Worm (Caenorhabditis elegans) whole organism, L4 larva: ENCODE data around the gene C33A12.4.

Source experiments
- F10B5.3 ChIP-seq: sonication (generic microtip); optimal IDR thresholded peaks from 2 replicates; lab custom pipeline; 2016; ENCODE audit warnings: mild to moderate bottlenecking, missing genetic modification characterization, missing compliant biosample characterization
- F26F4.8 ChIP-seq: fragments of 200-800 bp; sonication (Bioruptor generic); conservative IDR thresholded peaks from 2 replicates; pipeline ENCODE4 v1.3.6; 2022; ENCODE audit warnings: missing genetic modification characterization, missing compliant biosample characterization
- F37D6.2 ChIP-seq: sonication (generic microtip); optimal IDR thresholded peaks from 2 replicates; lab custom pipeline; 2016; ENCODE audit warnings: mild to moderate bottlenecking, missing genetic modification characterization, missing compliant biosample characterization
- R02D3.7 ChIP-seq: fragments of 150-350 bp; sonication (generic microtip); optimal IDR thresholded peaks from 3 replicates; lab custom pipeline; 2014; ENCODE audit warnings: missing biosample characterization, missing genetic modification characterization
- T20F7.1 ChIP-seq: fragments of 200-800 bp; sonication (Bioruptor generic); optimal IDR thresholded peaks from 2 replicates; lab custom pipeline; 2018; ENCODE audit warnings: mild to moderate bottlenecking, missing genetic modification characterization, missing compliant biosample characterization
- T26A8.4 ChIP-seq: fragments of 200-800 bp; sonication (Bioruptor generic); IDR thresholded peaks from 2 replicates; pipeline ENCODE4 v1.3.6; 2022; ENCODE audit warnings: missing genetic modification characterization, missing compliant biosample characterization
- Y105C5A.15 ChIP-seq: fragments of 200-800 bp; sonication (Bioruptor generic); IDR thresholded peaks from 2 replicates; pipeline ENCODE4 v1.3.6; 2022; ENCODE audit warnings: missing genetic modification characterization, missing compliant biosample characterization
- Y48G9A.11 ChIP-seq: fragments of 200-800 bp; sonication (Bioruptor generic); IDR thresholded peaks from 2 replicates; pipeline ENCODE4 v1.3.6; 2022; ENCODE audit warnings: missing genetic modification reagents, missing genetic modification characterization, missing compliant biosample characterization
- Y5F2A.4 ChIP-seq: fragments of 200-800 bp; sonication (Bioruptor generic); optimal IDR thresholded peaks from 2 replicates; lab custom pipeline; 2018; ENCODE audit warnings: mild to moderate bottlenecking, missing genetic modification characterization, missing compliant biosample characterization
- ZK546.5 ChIP-seq, 2 experiments: sonication (generic microtip); optimal IDR thresholded peaks; 2 replicates each; lab custom pipeline; 2017; ENCODE audit warnings: missing biosample characterization in 2 of 2, missing genetic modification characterization in 2 of 2
- ama-1 ChIP-seq: fragments of 150-350 bp; optimal IDR thresholded peaks from 2 replicates; lab custom pipeline; 2014; ENCODE audit warnings: inconsistent platforms, mixed read lengths
- ceh-20 ChIP-seq: fragments of 200-800 bp; sonication (Bioruptor generic); IDR thresholded peaks from 2 replicates; pipeline ENCODE4 v1.3.6; 2022; ENCODE audit warnings: missing genetic modification reagents, missing genetic modification characterization, missing compliant biosample characterization
- ceh-62 ChIP-seq: sonication (generic microtip); optimal IDR thresholded peaks from 2 replicates; lab custom pipeline; 2017; ENCODE audit warnings: missing biosample characterization, missing genetic modification characterization
- ceh-82 ChIP-seq: sonication (generic microtip); optimal IDR thresholded peaks from 2 replicates; lab custom pipeline; 2017; ENCODE audit warnings: missing biosample characterization, missing genetic modification characterization
- daf-12 ChIP-seq: fragments of 150-350 bp; optimal IDR thresholded peaks from 2 replicates; lab custom pipeline; 2014; ENCODE audit warnings: missing biosample characterization, missing genetic modification reagents, missing genetic modification characterization
- daf-16 ChIP-seq, 3 experiments: sonication (generic microtip); optimal IDR thresholded peaks; 2 replicates each; lab custom pipeline; 2016 to 2017; ENCODE audit warnings: missing genetic modification characterization in 3 of 3, missing genetic modification reagents in 3 of 3, mild to moderate bottlenecking in 2 of 3, missing compliant biosample characterization in 2 of 3, missing biosample characterization in 1 of 3, moderate library complexity in 1 of 3
- daf-19 ChIP-seq: fragments of 200-800 bp; sonication (Bioruptor generic); conservative IDR thresholded peaks from 2 replicates; pipeline ENCODE4 v1.3.6; 2022; ENCODE audit warnings: missing genetic modification characterization, missing compliant biosample characterization
- dmd-6 ChIP-seq: fragments of 200-800 bp; sonication (Bioruptor generic); IDR thresholded peaks from 2 replicates; pipeline ENCODE4 v1.3.6; 2022; ENCODE audit warnings: missing genetic modification reagents, missing genetic modification characterization, missing compliant biosample characterization
- dpl-1 ChIP-seq: fragments of 150-350 bp; optimal IDR thresholded peaks from 2 replicates; lab custom pipeline; 2014; ENCODE audit warnings: missing biosample characterization, missing genetic modification reagents, missing genetic modification characterization
- duxl-1 ChIP-seq: sonication (generic microtip); optimal IDR thresholded peaks from 2 replicates; lab custom pipeline; 2016; ENCODE audit warnings: mild to moderate bottlenecking, missing genetic modification characterization, moderate library complexity, missing compliant biosample characterization; ENCODE audit not compliant: poor library complexity
- dve-1 ChIP-seq: sonication (generic microtip); optimal IDR thresholded peaks from 2 replicates; lab custom pipeline; 2017; ENCODE audit warnings: antibody characterized with exemption, mild to moderate bottlenecking, missing genetic modification characterization, missing compliant biosample characterization; ENCODE audit not compliant: insufficient read depth
- egl-27 ChIP-seq: sonication (generic microtip); optimal IDR thresholded peaks from 3 replicates; lab custom pipeline; 2017; ENCODE audit warnings: missing biosample characterization, missing genetic modification reagents, missing genetic modification characterization
- fkh-10 ChIP-seq: fragments of 150-350 bp; optimal IDR thresholded peaks from 2 replicates; lab custom pipeline; 2014; ENCODE audit warnings: missing biosample characterization, missing genetic modification reagents, missing genetic modification characterization
- fos-1 ChIP-seq: fragments of 150-350 bp; optimal IDR thresholded peaks from 2 replicates; lab custom pipeline; 2014; ENCODE audit warnings: missing biosample characterization, missing genetic modification characterization
- hif-1 ChIP-seq, 2 experiments: sonication (generic microtip); optimal IDR thresholded peaks; 2 replicates each; lab custom pipeline; 2016 to 2017; ENCODE audit warnings: missing compliant biosample characterization in 2 of 2, missing genetic modification characterization in 2 of 2, missing genetic modification reagents in 2 of 2, missing genotype in 2 of 2, mild to moderate bottlenecking in 1 of 2
- hlh-11 ChIP-seq: fragments of 200-800 bp; sonication (Bioruptor generic); optimal IDR thresholded peaks from 2 replicates; lab custom pipeline; 2018; ENCODE audit warnings: mild to moderate bottlenecking, missing genetic modification characterization, missing compliant biosample characterization
- hmg-1.1 ChIP-seq: fragments of 200-800 bp; sonication (Bioruptor generic); IDR thresholded peaks from 2 replicates; pipeline ENCODE4 v1.3.6; 2022; ENCODE audit warnings: missing genetic modification reagents, missing genetic modification characterization, missing compliant biosample characterization
- lin-1 ChIP-seq: fragments of 200-800 bp; sonication (Bioruptor generic); IDR thresholded peaks from 2 replicates; pipeline ENCODE4 v1.3.6; 2022; ENCODE audit warnings: missing genetic modification reagents, missing genetic modification characterization, missing compliant biosample characterization
- lin-13 ChIP-seq: fragments of 150-350 bp; optimal IDR thresholded peaks from 2 replicates; lab custom pipeline; 2014; ENCODE audit warnings: missing biosample characterization, missing genetic modification reagents, missing genetic modification characterization
- lin-29 ChIP-seq: fragments of 200-800 bp; sonication (Bioruptor generic); IDR thresholded peaks from 2 replicates; pipeline ENCODE4 v1.3.6; 2022; ENCODE audit warnings: missing genetic modification reagents, missing genetic modification characterization, missing compliant biosample characterization
- lin-38 ChIP-seq: fragments of 200-800 bp; sonication (Bioruptor generic); IDR thresholded peaks from 2 replicates; pipeline ENCODE4 v1.3.6; 2022; ENCODE audit warnings: missing genetic modification reagents, missing genetic modification characterization, missing compliant biosample characterization
- lin-39 ChIP-seq: fragments of 150-350 bp; optimal IDR thresholded peaks from 2 replicates; lab custom pipeline; 2014; ENCODE audit warnings: missing biosample characterization, missing genetic modification reagents, missing genetic modification characterization
- lsy-2 ChIP-seq, 2 experiments: fragments of 150-350 bp in 1 of 2; sonication (generic microtip) in 1 of 2; optimal IDR thresholded peaks; 2 replicates each; lab custom pipeline; 2014 to 2017; ENCODE audit warnings: missing biosample characterization in 2 of 2, missing genetic modification characterization in 2 of 2
- madf-9 ChIP-seq: fragments of 200-800 bp; sonication (Bioruptor generic); conservative IDR thresholded peaks from 2 replicates; pipeline ENCODE4 v1.3.6; 2022; ENCODE audit warnings: missing genetic modification reagents, missing genetic modification characterization, missing compliant biosample characterization
- mdl-1 ChIP-seq, 2 experiments: fragments of 150-350 bp in 1 of 2; sonication (generic microtip) in 1 of 2; optimal IDR thresholded peaks; 2 replicates each; lab custom pipeline; 2014 to 2017; ENCODE audit warnings: missing biosample characterization in 2 of 2, missing genetic modification characterization in 2 of 2
- mes-2 ChIP-seq: sonication (generic microtip); optimal IDR thresholded peaks from 2 replicates; lab custom pipeline; 2016; ENCODE audit warnings: missing genotype, mild to moderate bottlenecking, missing genetic modification characterization, missing compliant biosample characterization; ENCODE audit not compliant: poor library complexity, severe bottlenecking
- mxl-2 ChIP-seq: fragments of 200-800 bp; sonication (Bioruptor generic); conservative IDR thresholded peaks from 2 replicates; pipeline ENCODE4 v1.3.6; 2022; ENCODE audit warnings: missing genetic modification reagents, missing genetic modification characterization, missing compliant biosample characterization
- nhr-10 ChIP-seq: fragments of 150-350 bp; optimal IDR thresholded peaks from 2 replicates; lab custom pipeline; 2014; ENCODE audit warnings: missing biosample characterization, missing genetic modification characterization
- nhr-102 ChIP-seq: sonication (generic microtip); optimal IDR thresholded peaks from 2 replicates; lab custom pipeline; 2016; ENCODE audit warnings: mild to moderate bottlenecking, missing genetic modification characterization, moderate library complexity, missing compliant biosample characterization
- nhr-111 ChIP-seq: fragments of 200-800 bp; sonication (Bioruptor generic); optimal IDR thresholded peaks from 2 replicates; lab custom pipeline; 2018; ENCODE audit warnings: mild to moderate bottlenecking, missing genetic modification characterization, missing compliant biosample characterization
- nhr-28 ChIP-seq: fragments of 150-350 bp; optimal IDR thresholded peaks from 2 replicates; lab custom pipeline; 2014; ENCODE audit warnings: missing biosample characterization, missing genetic modification characterization
- nhr-42 ChIP-seq: fragments of 200-800 bp; sonication (Bioruptor generic); IDR thresholded peaks from 2 replicates; pipeline ENCODE4 v1.3.6; 2022; ENCODE audit warnings: missing genetic modification characterization, missing compliant biosample characterization
- nhr-48 ChIP-seq: sonication (generic microtip); optimal IDR thresholded peaks from 2 replicates; lab custom pipeline; 2016; ENCODE audit warnings: mild to moderate bottlenecking, missing genetic modification characterization, missing compliant biosample characterization
- pha-4 ChIP-seq, 2 experiments: fragments of 150-350 bp in 1 of 2; fragments of 200-800 bp in 1 of 2; sonication (Bioruptor generic) in 1 of 2; IDR thresholded peaks in 1 of 2; optimal IDR thresholded peaks in 1 of 2; 2 replicates each; pipeline versions ENCODE4 v1.3.6 to Lab custom; 2014 to 2022; ENCODE audit warnings: missing genetic modification characterization in 2 of 2, missing genetic modification reagents in 2 of 2, missing biosample characterization in 1 of 2, missing compliant biosample characterization in 1 of 2
- pqm-1 ChIP-seq: sonication (generic microtip); optimal IDR thresholded peaks from 2 replicates; lab custom pipeline; 2017; ENCODE audit warnings: missing biosample characterization, missing genetic modification characterization
- set-16 ChIP-seq: fragments of 200-800 bp; sonication (Bioruptor generic); IDR thresholded peaks from 2 replicates; pipeline ENCODE4 v1.3.6; 2022; ENCODE audit warnings: missing genetic modification reagents, missing genetic modification characterization, missing compliant biosample characterization
- zfp-2 ChIP-seq: sonication (generic microtip); optimal IDR thresholded peaks from 2 replicates; lab custom pipeline; 2016; ENCODE audit warnings: mild to moderate bottlenecking, missing genetic modification characterization, missing compliant biosample characterization
- zip-2 ChIP-seq: fragments of 150-350 bp; optimal IDR thresholded peaks from 2 replicates; lab custom pipeline; 2014; ENCODE audit warnings: missing biosample characterization, missing genetic modification characterization
- ztf-11 ChIP-seq: fragments of 150-350 bp; optimal IDR thresholded peaks from 2 replicates; lab custom pipeline; 2014; ENCODE audit warnings: missing biosample characterization, missing genetic modification characterization

The C33A12.4 gene

ce11 chrIV:9511640-9512039 is 1.3 kb upstream of the C33A12.4 start (continued):
- TF ChIP-seq pqm-1 (peak; percentile 8), dmd-6 (no peak), set-16 (GFP tag; lab: Robert Waterston, UW) (no peak), hlh-11 (tag; lab: Kevin White, UChicago) (peak; percentile 19), nhr-28 (no peak), daf-16 (GFP tag; optimal IDR thresholded peaks at IDR 0.05; lab: Kevin White, UChicago) (no peak), daf-16 (tag; optimal IDR thresholded peaks at IDR 0.05; lab: Kevin White, UChicago) (peak; percentile 85), ztf-11 (no peak), nhr-48 (tag; lab: Kevin White, UChicago) (no peak), daf-19 (no peak), zfp-2 (tag; lab: Kevin White, UChicago) (no peak), duxl-1 (tag; lab: Kevin White, UChicago) (no peak), nhr-111 (GFP tag; lab: Kevin White, UChicago) (no peak), madf-9 (GFP tag; lab: Robert Waterston, UW) (no peak), ceh-20 (GFP tag; lab: Robert Waterston, UW) (no peak), F37D6.2 (tag; lab: Kevin White, UChicago) (no peak), egl-27 (tag; lab: Kevin White, UChicago) (no peak), ama-1 (lab: Kevin White, UChicago) (no peak), fkh-10 (GFP tag; lab: Kevin White, UChicago) (no peak), Y5F2A.4 (GFP tag; lab: Kevin White, UChicago) (no peak), lin-39 (tag; lab: Kevin White, UChicago) (no peak), ceh-62 (no peak), nhr-10 (tag; lab: Kevin White, UChicago) (no peak), lin-1 (no peak), ceh-82 (tag; lab: Kevin White, UChicago) (no peak), zip-2 (no peak), Y48G9A.11 (GFP tag; lab: Robert Waterston, UW) (no peak), F26F4.8 (no peak), mes-2 (tag; lab: Kevin White, UChicago) (peak; percentile 54), nhr-42 (no peak)

ce11 chrIV:9511221-9511638 is 861 bp upstream of the C33A12.4 start:
- TF ChIP-seq F10B5.3 (peak; percentile 86), nhr-102 (peak; percentile 67), daf-16 (GFP tag; optimal IDR thresholded peaks at IDR 0.05; lab: Kevin White, UChicago) (peak; percentile 5 to 13), daf-16 (tag; optimal IDR thresholded peaks at IDR 0.05; lab: Kevin White, UChicago) (peak; percentile 25), daf-12 (tag; lab: Kevin White, UChicago) (no peak), nhr-111 (GFP tag; lab: Kevin White, UChicago) (no peak), lsy-2 (tag; optimal IDR thresholded peaks at IDR 0.05; lab: Kevin White, UChicago) (peak; percentile 33 to 73), Y48G9A.11 (GFP tag; lab: Robert Waterston, UW) (peak; percentile 68; the same call in 1 of the 2 replicates), nhr-48 (tag; lab: Kevin White, UChicago) (peak; percentile 74), lin-13 (GFP tag; lab: Kevin White, UChicago) (peak; percentile 11), pha-4 (GFP tag; IDR thresholded peaks at IDR 0.05; lab: Robert Waterston, UW) (peak; percentile 56; the same call in 1 of the 2 replicates), pha-4 (tag; optimal IDR thresholded peaks at IDR 0.05; lab: Kevin White, UChicago) (no peak), Y105C5A.15 (GFP tag; lab: Robert Waterston, UW) (0 out of 2 replicates have a peak, but pooled peaks have one; percentile 13), lin-29 (GFP tag; lab: Robert Waterston, UW) (no peak), mdl-1 (tag; optimal IDR thresholded peaks at IDR 0.05; lab: Kevin White, UChicago) (peak in 1 of 2 experiments; percentile 71), hmg-1.1 (peak; percentile 62), hif-1 (tag; optimal IDR thresholded peaks at IDR 0.05; lab: Kevin White, UChicago) (peak in 1 of 2 experiments; percentile 48), set-16 (GFP tag; lab: Robert Waterston, UW) (peak; percentile 48; the same call in 1 of the 2 replicates), T26A8.4 (GFP tag; lab: Robert Waterston, UW) (peak; percentile 81), dve-1 (tag; lab: Kevin White, UChicago) (peak; percentile 89), mxl-2 (no peak), fos-1 (tag; lab: Kevin White, UChicago) (no peak), T20F7.1 (GFP tag; lab: Kevin White, UChicago) (peak; percentile 65), madf-9 (GFP tag; lab: Robert Waterston, UW) (0 out of 2 replicates have a peak, but pooled peaks have one; percentile 40), dpl-1 (GFP tag; lab: Kevin White, UChicago) (peak; percentile 41), ZK546.5 (tag; optimal IDR thresholded peaks at IDR 0.05; lab: Kevin White, UChicago) (no peak), R02D3.7 (no peak), hlh-11 (tag; lab: Kevin White, UChicago) (peak; percentile 65), lin-38 (GFP tag; lab: Robert Waterston, UW) (peak; percentile 76)
